Fruit fly (Drosophila melanogaster): ENCODE data around the gene CG4942.

The CG4942 gene

dm6 chr3L:9092356-9093103 lies 19.6 kb downstream of the CG4942 start, which contains the start of gene CG32032:
CG32032 (plus strand) TSS chr3L:9093053.
- TF ChIP-seq CG34367 (tag; optimal IDR thresholded peaks at IDR 0.05) (no peak), CG32121 (GFP tag; IDR thresholded peaks at IDR 0.05) (peak; percentile 44; the same call in 1 of the 2 replicates), CG15710 (tag; optimal IDR thresholded peaks at IDR 0.05) (peak; percentile 42), CG8159 (tag; optimal IDR thresholded peaks at IDR 0.05) (peak; percentile 61)

- TF ChIP-seq CG10348 (GFP tag; IDR thresholded peaks at IDR 0.05) (no peak), D1 (tag; optimal IDR thresholded peaks at IDR 0.05) (no peak), Ets98B (GFP tag; IDR thresholded peaks at IDR 0.05) (no peak), CG14655 (GFP tag; optimal IDR thresholded peaks at IDR 0.05) (no peak), Pif1B (GFP tag; optimal IDR thresholded peaks at IDR 0.05) (no peak), CG32121 (GFP tag; IDR thresholded peaks at IDR 0.05) (no peak), EcR (GFP tag; optimal IDR thresholded peaks at IDR 0.05) (no peak), CG17806 (tag; optimal IDR thresholded peaks at IDR 0.05) (no peak), CG12605 (GFP tag; IDR thresholded peaks at IDR 0.05) (no peak), CG8159 (tag; optimal IDR thresholded peaks at IDR 0.05) (no peak), CG34367 (tag; optimal IDR thresholded peaks at IDR 0.05) (no peak), rn (GFP tag; IDR thresholded peaks at IDR 0.05) (no peak), CG9948 (tag; optimal IDR thresholded peaks at IDR 0.05) (no peak), Snoo (tag; optimal IDR thresholded peaks at IDR 0.05) (no peak), Pif1A (GFP tag; optimal IDR thresholded peaks at IDR 0.05) (no peak), CG15710 (tag; optimal IDR thresholded peaks at IDR 0.05) (no peak), gl (tag; optimal IDR thresholded peaks at IDR 0.05) (no peak), CG8301 (tag; optimal IDR thresholded peaks at IDR 0.05) (no peak)
Observed at dm6 chr3L:9094980-9095425, 22.1 kb downstream of the CG4942 start.

dm6 chr3L:9095704-9096103 lies 22.8 kb downstream of the CG4942 start:
- TF ChIP-seq gl (tag; optimal IDR thresholded peaks at IDR 0.05) = no peak
- no peak for TF ChIP-seq Snoo (tag; optimal IDR thresholded peaks at IDR 0.05)
- no peak for TF ChIP-seq Pif1A (GFP tag; optimal IDR thresholded peaks at IDR 0.05)

- TF ChIP-seq fd96Ca (GFP tag; IDR thresholded peaks at IDR 0.05) (no peak), CG8159 (tag; optimal IDR thresholded peaks at IDR 0.05) (no peak), EcR (GFP tag; optimal IDR thresholded peaks at IDR 0.05) (no peak), CG34367 (tag; optimal IDR thresholded peaks at IDR 0.05) (no peak), CG12605 (GFP tag; IDR thresholded peaks at IDR 0.05) (no peak), rn (GFP tag; IDR thresholded peaks at IDR 0.05) (no peak), Ets98B (GFP tag; IDR thresholded peaks at IDR 0.05) (no peak), Pif1B (GFP tag; optimal IDR thresholded peaks at IDR 0.05) (no peak), CG14655 (GFP tag; optimal IDR thresholded peaks at IDR 0.05) (no peak), CG9948 (tag; optimal IDR thresholded peaks at IDR 0.05) (no peak), CG15710 (tag; optimal IDR thresholded peaks at IDR 0.05) (no peak), CG8301 (tag; optimal IDR thresholded peaks at IDR 0.05) (no peak), gl (tag; optimal IDR thresholded peaks at IDR 0.05) (no peak), CG32121 (GFP tag; IDR thresholded peaks at IDR 0.05) (no peak), CG4496 (GFP tag; IDR thresholded peaks at IDR 0.05) (no peak), D1 (tag; optimal IDR thresholded peaks at IDR 0.05) (no peak), CG17806 (tag; optimal IDR thresholded peaks at IDR 0.05) (no peak), CG10348 (GFP tag; IDR thresholded peaks at IDR 0.05) (no peak), CG13204 (GFP tag; optimal IDR thresholded peaks at IDR 0.05) (no peak), Snoo (tag; optimal IDR thresholded peaks at IDR 0.05) (no peak)
Observed at dm6 chr3L:9096648-9097047, 23.7 kb downstream of the CG4942 start, which contains the start of gene CG13315. CG13315 (plus strand) TSS chr3L:9096877.

- no peak for TF ChIP-seq CG10348 (GFP tag; IDR thresholded peaks at IDR 0.05)
- TF ChIP-seq Pif1A (GFP tag; optimal IDR thresholded peaks at IDR 0.05) = peak; percentile 23
Observed at dm6 chr3L:9113582-9114282, 40.8 kb downstream of the CG4942 start.

dm6 chr3L:9114404-9114803 lies 41.5 kb downstream of the CG4942 start:
- TF ChIP-seq fd96Ca (GFP tag; IDR thresholded peaks at IDR 0.05) = no peak
- TF ChIP-seq D1 (tag; optimal IDR thresholded peaks at IDR 0.05) = no peak
- TF ChIP-seq CG34367 (tag; optimal IDR thresholded peaks at IDR 0.05) = no peak
- TF ChIP-seq Pif1A (GFP tag; optimal IDR thresholded peaks at IDR 0.05) = no peak
- no peak for TF ChIP-seq gl (tag; optimal IDR thresholded peaks at IDR 0.05)
- TF ChIP-seq CG12605 (GFP tag; IDR thresholded peaks at IDR 0.05) = no peak
- no peak for TF ChIP-seq CG10348 (GFP tag; IDR thresholded peaks at IDR 0.05)
- TF ChIP-seq Pif1B (GFP tag; optimal IDR thresholded peaks at IDR 0.05) = no peak
- TF ChIP-seq CG8301 (tag; optimal IDR thresholded peaks at IDR 0.05) = no peak
- no peak for TF ChIP-seq CG9948 (tag; optimal IDR thresholded peaks at IDR 0.05)
- TF ChIP-seq rn (GFP tag; IDR thresholded peaks at IDR 0.05) = no peak
- TF ChIP-seq CG13204 (GFP tag; optimal IDR thresholded peaks at IDR 0.05) = no peak
- no peak for TF ChIP-seq CG8159 (tag; optimal IDR thresholded peaks at IDR 0.05)
- TF ChIP-seq CG17806 (tag; optimal IDR thresholded peaks at IDR 0.05) = no peak
- TF ChIP-seq CG14655 (GFP tag; optimal IDR thresholded peaks at IDR 0.05) = no peak
- TF ChIP-seq CG15710 (tag; optimal IDR thresholded peaks at IDR 0.05) = no peak
- no peak for TF ChIP-seq EcR (GFP tag; optimal IDR thresholded peaks at IDR 0.05)
- no peak for TF ChIP-seq CG4496 (GFP tag; IDR thresholded peaks at IDR 0.05)
- TF ChIP-seq Ets98B (GFP tag; IDR thresholded peaks at IDR 0.05) = no peak
